Worm (Caenorhabditis elegans): ENCODE measurements around the gene C41H7.2.

DNA sequence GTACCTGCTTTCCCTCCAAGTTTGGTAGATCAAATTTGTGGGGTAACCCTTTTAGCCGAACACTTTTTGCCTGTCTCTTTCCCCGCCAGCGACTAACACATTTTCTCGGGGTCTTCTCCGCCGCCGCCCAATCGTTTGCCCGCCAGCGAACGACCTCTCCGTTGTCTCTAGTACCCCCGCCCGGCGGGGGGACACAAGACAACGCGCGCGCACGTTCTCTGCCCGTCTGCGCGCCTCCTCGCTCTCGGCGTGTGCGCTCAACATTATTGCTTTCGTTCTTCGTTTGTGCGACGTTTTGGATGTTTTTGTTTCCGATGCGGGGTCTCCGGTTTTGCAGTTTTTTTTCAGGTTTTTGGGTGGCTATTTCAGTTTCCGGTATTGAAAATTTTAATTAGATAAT, 40.9 kb downstream of the C41H7.2 start:
- TF ChIP-seq rbr-2 (tag; optimal IDR thresholded peaks at IDR 0.05) (peak; percentile 49), fkh-10 (GFP tag; optimal IDR thresholded peaks at IDR 0.05) (no peak), nhr-28 (tag; optimal IDR thresholded peaks at IDR 0.05) (peak; percentile 5), spr-1 (tag; optimal IDR thresholded peaks at IDR 0.05) (peak; percentile 14), mdt-29 (GFP tag; IDR thresholded peaks at IDR 0.05) (no peak)

All from whole organism, L4 larva.